Fruit fly (Drosophila melanogaster): ENCODE measurements around the gene Obp22a.

Obp22a gene

DNA sequence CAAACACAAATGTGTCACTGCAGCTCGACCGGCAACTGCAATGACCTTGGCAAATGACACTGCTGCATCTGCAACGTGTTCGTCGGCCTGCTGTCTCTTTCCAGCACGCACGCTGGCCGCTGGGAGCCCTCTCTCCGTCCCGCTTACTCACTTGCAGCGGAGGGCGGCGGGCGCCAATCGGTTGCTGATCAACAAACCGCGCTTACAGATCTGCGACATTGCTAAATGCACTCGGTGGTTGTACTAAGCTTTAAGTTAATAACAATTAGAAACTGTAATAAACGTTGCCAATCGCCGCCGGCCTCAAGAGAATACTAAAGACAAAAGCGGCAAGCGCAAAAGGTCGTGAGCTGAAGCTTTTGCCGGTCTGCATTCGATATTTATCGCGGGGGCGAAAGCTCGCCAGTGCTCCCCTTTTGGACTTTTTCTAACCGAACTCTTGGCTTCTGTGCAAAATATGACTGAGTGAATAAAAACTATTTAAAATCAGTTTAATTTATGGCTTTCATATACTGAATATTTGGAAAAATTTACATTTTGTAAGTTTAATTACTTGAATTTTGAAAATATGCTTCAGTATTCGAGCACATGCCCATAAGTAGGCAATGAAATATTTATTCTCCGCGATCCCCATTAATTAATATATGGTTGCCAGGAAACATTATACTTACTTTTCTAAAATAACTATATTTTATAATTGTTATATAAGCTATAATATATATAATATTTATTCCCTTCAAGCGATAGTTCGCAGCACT, 4.3 kb downstream of the Obp22a start, which contains the start of gene Got2 (continued):
- TF ChIP-seq CG12155 (GFP tag; optimal IDR thresholded peaks at IDR 0.05) (no peak), sisA (GFP tag; IDR thresholded peaks at IDR 0.05) (no peak), ara (GFP tag; IDR thresholded peaks at IDR 0.05) (no peak), CG34422 (GFP tag; IDR thresholded peaks at IDR 0.05) (peak; percentile 63; the same call in 1 of the 3 replicates), CG17912 (GFP tag; optimal IDR thresholded peaks at IDR 0.05) (no peak), sens-2 (GFP tag; IDR thresholded peaks at IDR 0.05) (no peak), salm (tag; optimal IDR thresholded peaks at IDR 0.05) (no peak), lab (GFP tag; optimal IDR thresholded peaks at IDR 0.05) (peak; percentile 34), CG33213 (GFP tag; optimal IDR thresholded peaks at IDR 0.05) (no peak), tap (tag; optimal IDR thresholded peaks at IDR 0.05) (no peak), yki (optimal IDR thresholded peaks at IDR 0.05) (no peak), Rx (GFP tag; IDR thresholded peaks at IDR 0.05) (no peak), CG11247 (GFP tag; IDR thresholded peaks at IDR 0.05) (0 out of 2 replicates have a peak, but pooled peaks have one; percentile 25), maf-S (GFP tag; optimal IDR thresholded peaks at IDR 0.05) (no peak), CG11456 (GFP tag; IDR thresholded peaks at IDR 0.05) (no peak), CG8944 (GFP tag; optimal IDR thresholded peaks at IDR 0.05) (no peak), chinmo (GFP tag; IDR thresholded peaks at IDR 0.05; ENCODE audit: partially characterized antibody) (peak; percentile 90; the same call in 3 of the 4 replicates), ATbp (GFP tag; optimal IDR thresholded peaks at IDR 0.05) (peak; percentile 32), vfl (GFP tag; optimal IDR thresholded peaks at IDR 0.05) (peak; percentile 5), corto (GFP tag; optimal IDR thresholded peaks at IDR 0.05) (no peak), Sox102F (GFP tag; optimal IDR thresholded peaks at IDR 0.05) (peak; percentile 49), zen (tag; optimal IDR thresholded peaks at IDR 0.05) (no peak), CG14050 (GFP tag; IDR thresholded peaks at IDR 0.05) (no peak), ewg (GFP tag; optimal IDR thresholded peaks at IDR 0.05) (peak; percentile 57), CG1024 (GFP tag; IDR thresholded peaks at IDR 0.05) (no peak), crol (GFP tag; IDR thresholded peaks at IDR 0.05) (no peak), bcd (GFP tag; optimal IDR thresholded peaks at IDR 0.05) (no peak), CG9876 (GFP tag; optimal IDR thresholded peaks at IDR 0.05) (no peak), CHES-1-like (GFP tag; optimal IDR thresholded peaks at IDR 0.05) (no peak), CG6765 (GFP tag; optimal IDR thresholded peaks at IDR 0.05) (no peak), CG2875 (GFP tag; optimal IDR thresholded peaks at IDR 0.05) (no peak), Hey (tag; optimal IDR thresholded peaks at IDR 0.05) (no peak), Poxn (GFP tag; IDR thresholded peaks at IDR 0.05) (no peak), sc (optimal IDR thresholded peaks at IDR 0.05) (no peak), sc (GFP tag; optimal IDR thresholded peaks at IDR 0.05) (no peak), slp2 (GFP tag; optimal IDR thresholded peaks at IDR 0.05) (no peak), chm (GFP tag; IDR thresholded peaks at IDR 0.05) (no peak), D19B (GFP tag; optimal IDR thresholded peaks at IDR 0.05) (no peak), CG8359 (GFP tag; optimal IDR thresholded peaks at IDR 0.05; ENCODE audit: borderline replicate concordance) (no peak), CG2889 (GFP tag; IDR thresholded peaks at IDR 0.05) (no peak), knrl (GFP tag; IDR thresholded peaks at IDR 0.05; ENCODE audit: partially characterized antibody) (peak; percentile 85), gcm (GFP tag; optimal IDR thresholded peaks at IDR 0.05) (no peak), Gsc (GFP tag; IDR thresholded peaks at IDR 0.05) (no peak), fru (optimal IDR thresholded peaks at IDR 0.05) (no peak), CG4820 (GFP tag; optimal IDR thresholded peaks at IDR 0.05) (no peak), CG17612 (GFP tag; IDR thresholded peaks at IDR 0.05) (no peak), Aef1 (GFP tag; IDR thresholded peaks at IDR 0.05) (no peak), CG12071 (GFP tag; optimal IDR thresholded peaks at IDR 0.05) (no peak), zfh2 (GFP tag; optimal IDR thresholded peaks at IDR 0.05) (peak; percentile 28), CG18011 (GFP tag; optimal IDR thresholded peaks at IDR 0.05) (no peak), HLH4C (GFP tag; IDR thresholded peaks at IDR 0.05; ENCODE audit: partially characterized antibody) (peak; percentile 78)

Measured in whole organism, embryonic.